Fruit fly (Drosophila melanogaster) whole organism, embryonic: ENCODE data around the gene CG1640.

Experiments used
- Atf3 ChIP-seq: fragments of 200-800 bp; sonication (Bioruptor generic); optimal IDR thresholded peaks from 3 replicates; lab custom pipeline; 2016; ENCODE audit warnings: missing biosample characterization, missing genetic modification characterization
- CG11085 ChIP-seq: fragments of 200-800 bp; sonication (Bioruptor generic); IDR thresholded peaks from 2 replicates; pipeline ENCODE4 v1.3.6; 2022; ENCODE audit warnings: missing biosample characterization, missing genetic modification characterization
- CG11723 ChIP-seq: fragments of 200-800 bp; sonication (Bioruptor generic); optimal IDR thresholded peaks from 2 replicates; lab custom pipeline; 2017; ENCODE audit warnings: missing biosample characterization, mild to moderate bottlenecking, missing genetic modification characterization
- CG13123 ChIP-seq: fragments of 200-800 bp; sonication (Bioruptor generic); optimal IDR thresholded peaks from 2 replicates; lab custom pipeline; 2016; ENCODE audit warnings: missing biosample characterization, missing genetic modification characterization
- CG13624 ChIP-seq: fragments of 200-800 bp; sonication (Bioruptor generic); optimal IDR thresholded peaks from 2 replicates; lab custom pipeline; 2016; ENCODE audit warnings: missing biosample characterization, missing genetic modification characterization
- CG15269 ChIP-seq: fragments of 200-800 bp; sonication (Bioruptor generic); optimal IDR thresholded peaks from 2 replicates; lab custom pipeline; 2018; ENCODE audit warnings: missing biosample characterization, mild to moderate bottlenecking, missing genetic modification characterization, moderate library complexity
- CG17328 ChIP-seq: fragments of 200-800 bp; sonication (Bioruptor generic); IDR thresholded peaks from 2 replicates; pipeline ENCODE4 v1.3.6; 2022; ENCODE audit warnings: missing biosample characterization, missing genetic modification characterization
- CG17829 ChIP-seq: fragments of 200-800 bp; optimal IDR thresholded peaks from 2 replicates; lab custom pipeline; 2019; ENCODE audit warnings: missing biosample characterization, mild to moderate bottlenecking, missing genetic modification characterization, moderate library complexity
- CG18262 ChIP-seq: fragments of 200-800 bp; optimal IDR thresholded peaks from 3 replicates; lab custom pipeline; 2019; ENCODE audit warnings: missing biosample characterization, mild to moderate bottlenecking, missing genetic modification characterization, moderate library complexity
- CG18599 ChIP-seq: fragments of 200-800 bp; sonication (Bioruptor generic); optimal IDR thresholded peaks from 3 replicates; lab custom pipeline; 2017; ENCODE audit warnings: missing biosample characterization, missing genetic modification characterization, mild to moderate bottlenecking, moderate library complexity, missing genetic modification reagents
- CG2120 ChIP-seq: fragments of 200-800 bp; sonication (Bioruptor generic); optimal IDR thresholded peaks from 3 replicates; lab custom pipeline; 2016; ENCODE audit warnings: missing biosample characterization, missing genetic modification characterization
- CG2678 ChIP-seq: fragments of 200-800 bp; sonication (Bioruptor generic); optimal IDR thresholded peaks from 3 replicates; lab custom pipeline; 2019; ENCODE audit warnings: missing biosample characterization, mild to moderate bottlenecking, missing genetic modification characterization, moderate library complexity
- CG31388 ChIP-seq: fragments of 200-800 bp; sonication (Bioruptor generic); optimal IDR thresholded peaks from 2 replicates; lab custom pipeline; 2016; ENCODE audit warnings: missing biosample characterization, missing genetic modification characterization
- CG33557 ChIP-seq: fragments of 200-800 bp; sonication (Bioruptor generic); optimal IDR thresholded peaks from 2 replicates; lab custom pipeline; 2019; ENCODE audit warnings: missing biosample characterization, mild to moderate bottlenecking, missing genetic modification characterization, moderate library complexity
- CG34224 ChIP-seq: fragments of 200-800 bp; sonication (Bioruptor generic); IDR thresholded peaks from 3 replicates; pipeline ENCODE4 v1.3.6; 2022; ENCODE audit warnings: missing biosample characterization, missing genetic modification characterization; ENCODE audit not compliant: partially characterized antibody
- CG34422 ChIP-seq: fragments of 200-800 bp; sonication (Bioruptor generic); IDR thresholded peaks from 3 replicates; pipeline ENCODE4 v1.3.6; 2022; ENCODE audit warnings: missing biosample characterization, missing genetic modification characterization
- CG3838 ChIP-seq: fragments of 200-800 bp; sonication (Bioruptor generic); optimal IDR thresholded peaks from 3 replicates; lab custom pipeline; 2016; ENCODE audit warnings: missing biosample characterization, missing genetic modification characterization
- CG4282 ChIP-seq: fragments of 200-800 bp; sonication (Bioruptor generic); optimal IDR thresholded peaks from 2 replicates; lab custom pipeline; 2016; ENCODE audit warnings: missing biosample characterization, missing genetic modification characterization
- CG4404 ChIP-seq: fragments of 200-800 bp; sonication (Bioruptor generic); IDR thresholded peaks from 2 replicates; pipeline ENCODE4 v1.3.6; 2022; ENCODE audit warnings: missing biosample characterization, missing genetic modification characterization
- CG7556 ChIP-seq: fragments of 200-800 bp; sonication (Bioruptor generic); optimal IDR thresholded peaks from 2 replicates; lab custom pipeline; 2017; ENCODE audit warnings: missing biosample characterization, mild to moderate bottlenecking, missing genetic modification characterization
- CG8290 ChIP-seq, 3 experiments: fragments of 200-800 bp; sonication (Bioruptor generic); optimal IDR thresholded peaks; 2 replicates each; lab custom pipeline; 2016 to 2019; ENCODE audit warnings: missing biosample characterization in 3 of 3, missing genetic modification characterization in 3 of 3, mild to moderate bottlenecking in 2 of 3, moderate library complexity in 1 of 3
- Dek ChIP-seq: fragments of 200-800 bp; sonication (Bioruptor generic); optimal IDR thresholded peaks from 3 replicates; lab custom pipeline; 2019; ENCODE audit warnings: missing biosample characterization, mild to moderate bottlenecking, missing genetic modification characterization, moderate library complexity
- Dfd ChIP-seq, 2 experiments: fragments of >200 bp; optimal IDR thresholded peaks; 2 replicates each; lab custom pipeline; 2017; ENCODE audit warnings: missing biosample characterization in 2 of 2, missing genetic modification characterization in 2 of 2
- Dll ChIP-seq: fragments of 200-800 bp; sonication (Bioruptor generic); IDR thresholded peaks from 4 replicates; pipeline ENCODE4 v1.3.6; 2022; ENCODE audit warnings: missing biosample characterization, missing genetic modification characterization; ENCODE audit not compliant: partially characterized antibody
- Dref ChIP-seq: fragments of 200-800 bp; sonication (Bioruptor generic); IDR thresholded peaks from 2 replicates; pipeline ENCODE4 v1.3.6; 2022; ENCODE audit warnings: missing biosample characterization, missing genetic modification characterization
- Gsc ChIP-seq: fragments of 200-800 bp; sonication (Bioruptor generic); IDR thresholded peaks from 2 replicates; pipeline ENCODE4 v1.3.6; 2022; ENCODE audit warnings: missing biosample characterization, missing genetic modification characterization
- Hr51 ChIP-seq, 2 experiments: fragments of 200-800 bp; sonication (Bioruptor generic); optimal IDR thresholded peaks; 2 replicates in 1 of 2; 3 replicates in 1 of 2; lab custom pipeline; 2016 to 2018; ENCODE audit warnings: missing biosample characterization in 2 of 2, missing genetic modification characterization in 2 of 2, mild to moderate bottlenecking in 1 of 2, moderate library complexity in 1 of 2
- Mes4 ChIP-seq: fragments of 200-800 bp; sonication (Bioruptor generic); optimal IDR thresholded peaks from 2 replicates; lab custom pipeline; 2016; ENCODE audit warnings: missing biosample characterization, missing genetic modification characterization
- Oaz ChIP-seq: fragments of 200-800 bp; sonication (Bioruptor generic); IDR thresholded peaks from 2 replicates; pipeline ENCODE4 v1.3.6; 2022; ENCODE audit warnings: missing biosample characterization, missing genetic modification characterization
- Vsx1 ChIP-seq: fragments of 200-800 bp; sonication (Bioruptor generic); optimal IDR thresholded peaks from 2 replicates; lab custom pipeline; 2017; ENCODE audit warnings: missing biosample characterization, mild to moderate bottlenecking, missing genetic modification characterization, missing genetic modification reagents
- Xbp1 ChIP-seq: fragments of 200-800 bp; sonication (Bioruptor generic); optimal IDR thresholded peaks from 3 replicates; lab custom pipeline; 2016; ENCODE audit warnings: missing biosample characterization, mild to moderate bottlenecking, missing genetic modification characterization
- ac ChIP-seq: fragments of 200-800 bp; sonication (Bioruptor generic); optimal IDR thresholded peaks from 3 replicates; lab custom pipeline; 2017; ENCODE audit warnings: missing biosample characterization, mild to moderate bottlenecking, missing genetic modification characterization
- al ChIP-seq: fragments of 200-800 bp; sonication (Bioruptor generic); IDR thresholded peaks from 2 replicates; pipeline ENCODE4 v1.3.6; 2022; ENCODE audit warnings: missing biosample characterization, missing genetic modification characterization
- amos ChIP-seq: fragments of 200-800 bp; sonication (Bioruptor generic); IDR thresholded peaks from 2 replicates; pipeline ENCODE4 v1.3.6; 2022; ENCODE audit warnings: missing biosample characterization, missing genetic modification characterization; ENCODE audit not compliant: partially characterized antibody
- chinmo ChIP-seq: fragments of 200-800 bp; sonication (Bioruptor generic); IDR thresholded peaks from 4 replicates; pipeline ENCODE4 v1.3.6; 2022; ENCODE audit warnings: missing biosample characterization, missing genetic modification characterization; ENCODE audit not compliant: partially characterized antibody
- chm ChIP-seq: fragments of 200-800 bp; sonication (Bioruptor generic); IDR thresholded peaks from 2 replicates; pipeline ENCODE4 v1.3.6; 2022; ENCODE audit warnings: missing biosample characterization, missing genetic modification characterization
- dan ChIP-seq: fragments of 200-800 bp; sonication (Bioruptor generic); IDR thresholded peaks from 2 replicates; pipeline ENCODE4 v1.3.6; 2022; ENCODE audit warnings: missing biosample characterization, missing genetic modification characterization
- gcm ChIP-seq: fragments of 200-800 bp; sonication (Bioruptor generic); optimal IDR thresholded peaks from 2 replicates; lab custom pipeline; 2019; ENCODE audit warnings: missing biosample characterization, mild to moderate bottlenecking, missing genetic modification characterization, moderate library complexity
- gt ChIP-seq: fragments of 200-800 bp; sonication (Bioruptor generic); IDR thresholded peaks from 2 replicates; pipeline ENCODE4 v1.3.6; 2022; ENCODE audit warnings: missing biosample characterization, missing genetic modification characterization
- h ChIP-seq: fragments of >200 bp; optimal IDR thresholded peaks from 2 replicates; lab custom pipeline; 2017
- hkb ChIP-seq, 2 experiments: fragments of 200-800 bp in 1 of 2; fragments of >200 bp in 1 of 2; sonication (Bioruptor generic) in 1 of 2; IDR thresholded peaks in 1 of 2; optimal IDR thresholded peaks in 1 of 2; 2 replicates each; pipeline versions ENCODE4 v1.3.6 to Lab custom; 2017 to 2022; ENCODE audit warnings: missing biosample characterization in 1 of 2, missing genetic modification characterization in 1 of 2
- lab ChIP-seq: fragments of 200-800 bp; sonication (Bioruptor generic); optimal IDR thresholded peaks from 3 replicates; lab custom pipeline; 2017; ENCODE audit warnings: missing biosample characterization, missing genetic modification characterization, mild to moderate bottlenecking, moderate library complexity, missing genetic modification reagents
- lov ChIP-seq, 2 experiments: fragments of 200-800 bp in 1 of 2; fragments of >200 bp in 1 of 2; sonication (Bioruptor generic) in 1 of 2; IDR thresholded peaks in 1 of 2; optimal IDR thresholded peaks in 1 of 2; 2 replicates in 1 of 2; 3 replicates in 1 of 2; pipeline versions ENCODE4 v1.3.6 to Lab custom; 2017 to 2022; ENCODE audit warnings: missing biosample characterization in 1 of 2, missing genetic modification characterization in 1 of 2
- mld ChIP-seq: fragments of 200-800 bp; sonication (Bioruptor generic); IDR thresholded peaks from 3 replicates; pipeline ENCODE4 v1.3.6; 2022; ENCODE audit warnings: missing biosample characterization, missing genetic modification characterization; ENCODE audit not compliant: partially characterized antibody
- nmo ChIP-seq: fragments of 200-800 bp; sonication (Bioruptor generic); optimal IDR thresholded peaks from 2 replicates; lab custom pipeline; 2018; ENCODE audit warnings: missing biosample characterization, mild to moderate bottlenecking, missing genetic modification characterization, moderate library complexity
- pfk ChIP-seq: fragments of 200-800 bp; sonication (Bioruptor generic); optimal IDR thresholded peaks from 2 replicates; lab custom pipeline; 2018; ENCODE audit warnings: missing biosample characterization, mild to moderate bottlenecking, missing genetic modification characterization, moderate library complexity
- pho ChIP-seq: fragments of 200-800 bp; sonication (Bioruptor generic); optimal IDR thresholded peaks from 2 replicates; lab custom pipeline; 2016; ENCODE audit warnings: missing biosample characterization, missing genetic modification characterization
- so ChIP-seq: fragments of 200-800 bp; sonication (Bioruptor generic); IDR thresholded peaks from 3 replicates; pipeline ENCODE4 v1.3.6; 2022; ENCODE audit warnings: missing biosample characterization, missing genetic modification characterization
- wek ChIP-seq: fragments of 200-800 bp; sonication (Bioruptor generic); optimal IDR thresholded peaks from 3 replicates; lab custom pipeline; 2018; ENCODE audit warnings: missing biosample characterization, mild to moderate bottlenecking, missing genetic modification characterization, moderate library complexity

CG1640 gene

DNA sequence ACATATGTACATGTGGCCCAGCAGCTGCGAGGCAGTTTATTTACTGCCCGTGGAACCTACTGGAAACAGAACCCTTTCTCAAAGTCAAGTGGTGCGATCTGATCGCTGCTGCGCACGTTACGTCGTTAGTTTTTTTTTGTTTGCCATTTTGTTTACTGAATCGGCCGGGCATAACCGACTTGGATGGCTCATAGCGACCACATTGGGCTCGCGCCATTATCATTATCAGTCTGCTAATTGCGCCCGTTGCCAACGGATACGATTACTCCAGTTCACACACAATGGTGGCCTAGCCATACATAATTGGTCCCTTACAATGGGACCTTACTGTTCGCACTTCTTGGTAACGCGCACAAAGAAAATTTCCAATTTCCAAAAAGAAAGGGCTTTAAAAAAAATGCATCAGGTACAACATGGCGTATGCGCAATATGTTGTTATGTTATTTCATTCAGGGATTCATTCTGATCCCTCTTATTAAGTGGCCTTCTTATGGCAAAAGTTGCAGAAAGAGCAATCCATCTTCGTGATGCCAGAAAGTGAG, 37.6 kb upstream of the CG1640 start (continued):
- TF ChIP-seq CG4282 (GFP tag; lab: Kevin White, UChicago) (no peak), Atf3 (GFP tag; lab: Kevin White, UChicago) (no peak), lab (GFP tag; lab: Kevin White, UChicago) (peak; percentile 8), Xbp1 (GFP tag; lab: Kevin White, UChicago) (no peak), CG4404 (GFP tag; lab: Robert Waterston, UW) (no peak), hkb (optimal IDR thresholded peaks at IDR 0.05; lab: Kevin White, UChicago) (no peak), hkb (GFP tag; IDR thresholded peaks at IDR 0.05; lab: Robert Waterston, UW) (no peak), CG17328 (GFP tag; lab: Robert Waterston, UW) (no peak), chm (GFP tag; lab: Robert Waterston, UW) (no peak; the same call in 1 of the 2 replicates), CG13624 (peak; percentile 58), nmo (peak; percentile 24), mld (GFP tag; lab: Robert Waterston, UW) (no peak), CG33557 (GFP tag; lab: Kevin White, UChicago) (no peak), ac (no peak), CG15269 (tag; lab: Kevin White, UChicago) (peak; percentile 3), Mes4 (no peak), so (GFP tag; lab: Robert Waterston, UW) (no peak), Dll (no peak), CG34422 (no peak), CG3838 (GFP tag; lab: Kevin White, UChicago) (no peak), CG2120 (GFP tag; lab: Kevin White, UChicago) (peak; percentile 77), Oaz (GFP tag; lab: Robert Waterston, UW) (no peak), lov (optimal IDR thresholded peaks at IDR 0.05; lab: Kevin White, UChicago) (no peak), lov (GFP tag; IDR thresholded peaks at IDR 0.05; lab: Robert Waterston, UW) (no peak), h (lab: Kevin White, UChicago) (no peak), gcm (GFP tag; lab: Kevin White, UChicago) (no peak), dan (GFP tag; lab: Robert Waterston, UW) (no peak), wek (no peak), chinmo (GFP tag; lab: Robert Waterston, UW) (no peak), Gsc (no peak), gt (no peak), Vsx1 (GFP tag; lab: Kevin White, UChicago) (peak; percentile 26), Dref (GFP tag; lab: Robert Waterston, UW) (no peak), Hr51 (GFP tag; optimal IDR thresholded peaks at IDR 0.05; lab: Kevin White, UChicago) (no peak), CG2678 (tag; lab: Kevin White, UChicago) (peak; percentile 55), pfk (no peak), pho (peak; percentile 44), CG31388 (GFP tag; lab: Kevin White, UChicago) (no peak), CG18262 (tag; lab: Kevin White, UChicago) (no peak), CG18599 (GFP tag; lab: Kevin White, UChicago) (peak; percentile 44), CG11085 (GFP tag; lab: Robert Waterston, UW) (no peak), CG17829 (tag; lab: Kevin White, UChicago) (no peak), CG11723 (no peak), CG34224 (peak; percentile 59), amos (GFP tag; lab: Robert Waterston, UW) (no peak), CG7556 (peak; percentile 20), Dfd (GFP tag; optimal IDR thresholded peaks at IDR 0.05; lab: Kevin White, UChicago) (no peak), Dek (tag; lab: Kevin White, UChicago) (no peak), al (0 out of 2 replicates have a peak, but pooled peaks have one; percentile 26), CG13123 (GFP tag; lab: Kevin White, UChicago) (no peak), CG8290 (GFP tag; optimal IDR thresholded peaks at IDR 0.05; lab: Kevin White, UChicago) (no peak), CG8290 (tag; optimal IDR thresholded peaks at IDR 0.05; lab: Kevin White, UChicago) (no peak)
